Worm (Caenorhabditis elegans) whole organism, midembryonic: ENCODE results near the gene ssq-1.
A peak's percentile ranks its signal among the peaks of the same experiment; 100 is the strongest.

Experiments
- T22C8.4 ChIP-seq: fragments of 200-800 bp; sonication (Bioruptor generic); IDR thresholded peaks from 2 replicates; pipeline ENCODE4 v1.3.6; 2022; ENCODE audit warnings: missing genetic modification characterization, missing compliant biosample characterization
- cog-1 ChIP-seq: sonication (generic microtip); optimal IDR thresholded peaks from 2 replicates; lab custom pipeline; 2016; ENCODE audit warnings: missing genetic modification characterization, missing compliant biosample characterization
- flt-1 ChIP-seq: fragments of 200-800 bp; sonication (Bioruptor generic); IDR thresholded peaks from 2 replicates; pipeline ENCODE4 v1.3.6; 2022; ENCODE audit warnings: missing genetic modification characterization, missing compliant biosample characterization
- klf-2 ChIP-seq: fragments of 200-800 bp; sonication (Bioruptor generic); conservative IDR thresholded peaks from 2 replicates; pipeline ENCODE4 v1.3.6; 2022; ENCODE audit warnings: missing genetic modification reagents, missing genetic modification characterization, missing compliant biosample characterization
- med-1 ChIP-seq: sonication (generic microtip); optimal IDR thresholded peaks from 2 replicates; lab custom pipeline; 2017; ENCODE audit warnings: missing genetic modification characterization, mild to moderate bottlenecking, missing compliant biosample characterization, antibody characterized with exemption, missing genetic modification reagents; ENCODE audit not compliant: insufficient read depth
- ref-1 ChIP-seq: fragments of 200-800 bp; sonication (Bioruptor generic); conservative IDR thresholded peaks from 2 replicates; pipeline ENCODE4 v1.3.6; 2022; ENCODE audit warnings: missing genetic modification reagents, missing genetic modification characterization, missing compliant biosample characterization
- tab-1 ChIP-seq: fragments of 200-800 bp; sonication (Bioruptor generic); IDR thresholded peaks from 2 replicates; pipeline ENCODE4 v1.3.6; 2022; ENCODE audit warnings: missing genetic modification characterization, missing compliant biosample characterization
- ztf-23 ChIP-seq: fragments of 200-800 bp; sonication (Bioruptor generic); IDR thresholded peaks from 2 replicates; pipeline ENCODE4 v1.3.6; 2022; ENCODE audit warnings: missing genetic modification reagents, missing genetic modification characterization, missing compliant biosample characterization
- ztf-29 ChIP-seq: fragments of 200-800 bp; sonication (Bioruptor generic); IDR thresholded peaks from 2 replicates; pipeline ENCODE4 v1.3.6; 2022; ENCODE audit warnings: missing genetic modification reagents, missing genetic modification characterization, missing compliant biosample characterization

The ssq-1 gene

ce11 chrIV:9852250-9852649 lies at the start of gene ssq-1:
Gene ssq-1, plus strand, starts transcription at chrIV:9852550.
- no peak for TF ChIP-seq klf-2 (GFP tag; lab: Robert Waterston, UW)
- no peak for TF ChIP-seq flt-1 (GFP tag; lab: Robert Waterston, UW)
- no peak for TF ChIP-seq tab-1
- TF ChIP-seq T22C8.4 = no peak
- TF ChIP-seq cog-1 (tag; lab: Kevin White, UChicago) = no peak
- no peak for TF ChIP-seq med-1
- TF ChIP-seq ztf-23 = no peak

- TF ChIP-seq ztf-29 (no peak), T22C8.4 (no peak), cog-1 (tag; lab: Kevin White, UChicago) (no peak), ref-1 (GFP tag; lab: Robert Waterston, UW) (no peak), flt-1 (GFP tag; lab: Robert Waterston, UW) (no peak), ztf-23 (no peak), tab-1 (no peak)
Observed at ce11 chrIV:9802711-9803110, 49.6 kb upstream of the ssq-1 start, which contains the start of gene fat-3. Gene fat-3, plus strand, starts transcription at chrIV:9803023.

- no peak for TF ChIP-seq tab-1
- no peak for TF ChIP-seq T22C8.4
- no peak for TF ChIP-seq ref-1 (GFP tag; lab: Robert Waterston, UW)
- no peak for TF ChIP-seq flt-1 (GFP tag; lab: Robert Waterston, UW)
- no peak for TF ChIP-seq klf-2 (GFP tag; lab: Robert Waterston, UW)
- TF ChIP-seq med-1 = no peak
- no peak for TF ChIP-seq ztf-23
Observed at ce11 chrIV:9803544-9803943, 48.8 kb upstream of the ssq-1 start.

- no peak for TF ChIP-seq flt-1 (GFP tag; lab: Robert Waterston, UW)
- TF ChIP-seq tab-1 = no peak
- TF ChIP-seq med-1 = no peak
- no peak for TF ChIP-seq ztf-23
- TF ChIP-seq cog-1 (tag; lab: Kevin White, UChicago) = no peak
Observed at ce11 chrIV:9810633-9811032, 41.7 kb upstream of the ssq-1 start, which contains the start of gene dct-15. Gene dct-15, minus strand, starts transcription at chrIV:9810733.

ce11 chrIV:9811487-9811886 lies 40.9 kb upstream of the ssq-1 start:
- TF ChIP-seq ztf-23 (no peak), cog-1 (tag; lab: Kevin White, UChicago) (no peak), ref-1 (GFP tag; lab: Robert Waterston, UW) (no peak), flt-1 (GFP tag; lab: Robert Waterston, UW) (no peak), tab-1 (no peak), T22C8.4 (no peak), klf-2 (GFP tag; lab: Robert Waterston, UW) (no peak), med-1 (no peak), ztf-29 (no peak)

ce11 chrIV:9815432-9815831 lies 36.9 kb upstream of the ssq-1 start, which contains the start of gene egl-20:
Gene egl-20, minus strand, starts transcription at chrIV:9815532.
- TF ChIP-seq T22C8.4 (no peak), flt-1 (GFP tag; lab: Robert Waterston, UW) (no peak), ref-1 (GFP tag; lab: Robert Waterston, UW) (no peak), tab-1 (no peak), cog-1 (tag; lab: Kevin White, UChicago) (no peak), med-1 (no peak), ztf-23 (no peak), ztf-29 (no peak), klf-2 (GFP tag; lab: Robert Waterston, UW) (no peak)

ce11 chrIV:9821621-9822020 lies 30.7 kb upstream of the ssq-1 start, which contains the start of gene col-123:
Gene col-123, plus strand, starts transcription at chrIV:9821921.
- no peak for TF ChIP-seq klf-2 (GFP tag; lab: Robert Waterston, UW)
- TF ChIP-seq T22C8.4 = no peak
- TF ChIP-seq flt-1 (GFP tag; lab: Robert Waterston, UW) = no peak
- no peak for TF ChIP-seq med-1

ce11 chrIV:9822585-9822984 lies 29.8 kb upstream of the ssq-1 start:
- TF ChIP-seq klf-2 (GFP tag; lab: Robert Waterston, UW) (no peak), ztf-29 (no peak), T22C8.4 (no peak), ztf-23 (no peak), tab-1 (no peak), med-1 (no peak), ref-1 (GFP tag; lab: Robert Waterston, UW) (no peak), cog-1 (tag; lab: Kevin White, UChicago) (no peak), flt-1 (GFP tag; lab: Robert Waterston, UW) (no peak)

- TF ChIP-seq klf-2 (GFP tag; lab: Robert Waterston, UW) (no peak), ref-1 (GFP tag; lab: Robert Waterston, UW) (no peak), med-1 (no peak), tab-1 (no peak), ztf-29 (no peak), cog-1 (tag; lab: Kevin White, UChicago) (no peak), flt-1 (GFP tag; lab: Robert Waterston, UW) (no peak), T22C8.4 (no peak), ztf-23 (no peak)
Observed at ce11 chrIV:9824480-9824879, 27.9 kb upstream of the ssq-1 start, which contains the start of gene catp-6. Gene catp-6, minus strand, starts transcription at chrIV:9824580.

- TF ChIP-seq ref-1 (GFP tag; lab: Robert Waterston, UW) (no peak), ztf-29 (peak; percentile 64; the same call in 1 of the 2 replicates)
Observed at ce11 chrIV:9825196-9825744, 27.1 kb upstream of the ssq-1 start, which contains the start of gene mtr-4. Gene mtr-4, plus strand, starts transcription at chrIV:9825694.

- TF ChIP-seq flt-1 (GFP tag; lab: Robert Waterston, UW) (no peak), tab-1 (no peak), ztf-29 (no peak), cog-1 (tag; lab: Kevin White, UChicago) (no peak), T22C8.4 (no peak), med-1 (no peak), ref-1 (GFP tag; lab: Robert Waterston, UW) (no peak), klf-2 (GFP tag; lab: Robert Waterston, UW) (no peak), ztf-23 (no peak)
Observed at ce11 chrIV:9832586-9832985, 19.8 kb upstream of the ssq-1 start, which contains the start of gene kin-21. Gene kin-21, plus strand, starts transcription at chrIV:9832886.
